Worm (Caenorhabditis elegans): ENCODE data around the gene tbc-13.

The tbc-13 gene

ce11 chrX:12454290-12454795 lies 30.5 kb upstream of the tbc-13 start, which contains the start of the genes T18D3.9 and T18D3.1:
Gene T18D3.9, minus strand, starts transcription at chrX:12454457.
Gene T18D3.1, plus strand, starts transcription at chrX:12454745.
- TF ChIP-seq ceh-43 (GFP tag; optimal IDR thresholded peaks at IDR 0.05) (peak; percentile 21), nhr-2 (tag; optimal IDR thresholded peaks at IDR 0.05) (peak; percentile 1), tbx-8 (GFP tag; optimal IDR thresholded peaks at IDR 0.05) (peak; percentile 83), pha-4 (tag; optimal IDR thresholded peaks at IDR 0.05) (no peak), mls-2 (tag; optimal IDR thresholded peaks at IDR 0.05) (peak; percentile 31), ces-1 (GFP tag; optimal IDR thresholded peaks at IDR 0.05) (no peak), sptf-1 (tag; optimal IDR thresholded peaks at IDR 0.05) (peak; percentile 27), mab-5 (tag; optimal IDR thresholded peaks at IDR 0.05) (no peak), mep-1 (tag; optimal IDR thresholded peaks at IDR 0.05) (peak; percentile 25), lin-13 (tag; optimal IDR thresholded peaks at IDR 0.05) (peak; percentile 38)

DNA sequence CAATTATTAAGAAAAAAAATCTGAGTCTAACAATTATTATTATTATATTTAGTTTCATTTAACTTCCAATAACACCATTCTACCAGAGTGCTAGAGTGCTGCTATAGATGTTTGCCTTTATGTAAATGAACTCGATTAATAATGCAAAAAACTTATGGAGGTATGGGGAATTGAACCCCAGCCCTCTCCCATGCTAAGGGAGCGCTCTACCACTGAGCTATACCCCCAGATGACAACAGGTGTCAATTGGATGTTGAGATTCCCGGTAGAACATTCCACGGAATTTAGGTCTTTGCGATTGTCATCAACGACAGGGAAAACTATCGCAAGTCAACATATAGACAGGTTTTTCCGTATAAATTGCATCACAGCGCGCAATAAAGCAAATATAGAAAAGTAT lies 26.8 kb upstream of the tbc-13 start:
- no peak for TF ChIP-seq unc-39 (tag; optimal IDR thresholded peaks at IDR 0.05)
- TF ChIP-seq pha-4 (tag; optimal IDR thresholded peaks at IDR 0.05), result no peak
- TF ChIP-seq nhr-2 (tag; optimal IDR thresholded peaks at IDR 0.05), result no peak
- TF ChIP-seq nhr-12 (tag; optimal IDR thresholded peaks at IDR 0.05), result no peak
- TF ChIP-seq sptf-1 (tag; optimal IDR thresholded peaks at IDR 0.05), result peak; percentile 73
- TF ChIP-seq blmp-1 (tag; optimal IDR thresholded peaks at IDR 0.05), result no peak
- TF ChIP-seq lin-13 (tag; optimal IDR thresholded peaks at IDR 0.05), result peak; percentile 10
- TF ChIP-seq M03D4.4 (tag; optimal IDR thresholded peaks at IDR 0.05), result peak; percentile 82
- TF ChIP-seq lin-32 (GFP tag; optimal IDR thresholded peaks at IDR 0.05), result peak; percentile 77
- peak; percentile 80 for TF ChIP-seq ham-2 (GFP tag; optimal IDR thresholded peaks at IDR 0.05)
- no peak for TF ChIP-seq zip-8 (tag; optimal IDR thresholded peaks at IDR 0.05)
- TF ChIP-seq elt-1 (tag; optimal IDR thresholded peaks at IDR 0.05; ENCODE audit: borderline replicate concordance, insufficient read depth), result no peak
- TF ChIP-seq mep-1 (tag; optimal IDR thresholded peaks at IDR 0.05), result peak; percentile 28
- no peak for TF ChIP-seq lsy-2 (tag; optimal IDR thresholded peaks at IDR 0.05)
- no peak for TF ChIP-seq ces-1 (GFP tag; optimal IDR thresholded peaks at IDR 0.05)
- peak; percentile 80 for TF ChIP-seq mls-2 (tag; optimal IDR thresholded peaks at IDR 0.05)
- TF ChIP-seq sem-2 (GFP tag; optimal IDR thresholded peaks at IDR 0.05), result peak; percentile 74
- TF ChIP-seq ceh-39 (tag; optimal IDR thresholded peaks at IDR 0.05), result no peak
- peak; percentile 60 for TF ChIP-seq unc-120 (tag; optimal IDR thresholded peaks at IDR 0.05; ENCODE audit: poor library complexity, severe bottlenecking)
- TF ChIP-seq ceh-43 (GFP tag; optimal IDR thresholded peaks at IDR 0.05), result peak; percentile 35
- TF ChIP-seq mab-5 (tag; optimal IDR thresholded peaks at IDR 0.05), result no peak
- no peak for TF ChIP-seq ztf-11 (tag; optimal IDR thresholded peaks at IDR 0.05)
- no peak for TF ChIP-seq elt-3 (tag; optimal IDR thresholded peaks at IDR 0.05)
- TF ChIP-seq nhr-76 (tag; optimal IDR thresholded peaks at IDR 0.05), result no peak
- TF ChIP-seq cnd-1 (tag; optimal IDR thresholded peaks at IDR 0.05), result peak; percentile 76
- TF ChIP-seq tbx-8 (GFP tag; optimal IDR thresholded peaks at IDR 0.05), result peak; percentile 38
- no peak for TF ChIP-seq flh-1 (GFP tag; optimal IDR thresholded peaks at IDR 0.05)
- TF ChIP-seq nhr-237 (tag; optimal IDR thresholded peaks at IDR 0.05), result peak; percentile 30
- no peak for TF ChIP-seq snpc-4 (tag; optimal IDR thresholded peaks at IDR 0.05)
- peak; percentile 77 for TF ChIP-seq ceh-83 (GFP tag; optimal IDR thresholded peaks at IDR 0.05)
- no peak for TF ChIP-seq nhr-28 (tag; optimal IDR thresholded peaks at IDR 0.05)
- peak; percentile 53 for TF ChIP-seq hlh-1 (tag; optimal IDR thresholded peaks at IDR 0.05)
- peak; percentile 47 for TF ChIP-seq unc-62 (GFP tag; optimal IDR thresholded peaks at IDR 0.05)
- peak; percentile 83 for TF ChIP-seq drap-1 (GFP tag; optimal IDR thresholded peaks at IDR 0.05)
- TF ChIP-seq bed-3 (GFP tag; optimal IDR thresholded peaks at IDR 0.05), result peak; percentile 53

ce11 chrX:12461557-12461956 lies 23.3 kb upstream of the tbc-13 start, which contains the start of gene odr-7:
Gene odr-7, minus strand, starts transcription at chrX:12461657.
- TF ChIP-seq mab-5 (tag; optimal IDR thresholded peaks at IDR 0.05) (no peak), ceh-39 (tag; optimal IDR thresholded peaks at IDR 0.05) (no peak), nhr-237 (tag; optimal IDR thresholded peaks at IDR 0.05) (no peak), snpc-4 (tag; optimal IDR thresholded peaks at IDR 0.05) (no peak), tbx-8 (GFP tag; optimal IDR thresholded peaks at IDR 0.05) (no peak), zip-8 (tag; optimal IDR thresholded peaks at IDR 0.05) (no peak), unc-120 (tag; optimal IDR thresholded peaks at IDR 0.05; ENCODE audit: poor library complexity, severe bottlenecking) (no peak), blmp-1 (tag; optimal IDR thresholded peaks at IDR 0.05) (no peak), nhr-28 (tag; optimal IDR thresholded peaks at IDR 0.05) (no peak), pha-4 (tag; optimal IDR thresholded peaks at IDR 0.05) (no peak), ceh-83 (GFP tag; optimal IDR thresholded peaks at IDR 0.05) (no peak), unc-62 (GFP tag; optimal IDR thresholded peaks at IDR 0.05) (no peak)

Data from whole organism, mixed stage, embryonic.